Worm (Caenorhabditis elegans): Measurements from ENCODE around the gene R13D11.4.

Gene R13D11.4

ce11 chrV:849042-849441 lies 38.4 kb downstream of the R13D11.4 start:
- TF ChIP-seq nhr-85 (tag) = peak; percentile 52
- no peak for TF ChIP-seq sup-37 (GFP tag; optimal IDR thresholded peaks at IDR 0.05)
- no peak for TF ChIP-seq efl-1 (optimal IDR thresholded peaks at IDR 0.05)
- TF ChIP-seq efl-1 (GFP tag; optimal IDR thresholded peaks at IDR 0.05 in 1 of 2) = peak in 1 of 2 experiments; percentile 56

DNA sequence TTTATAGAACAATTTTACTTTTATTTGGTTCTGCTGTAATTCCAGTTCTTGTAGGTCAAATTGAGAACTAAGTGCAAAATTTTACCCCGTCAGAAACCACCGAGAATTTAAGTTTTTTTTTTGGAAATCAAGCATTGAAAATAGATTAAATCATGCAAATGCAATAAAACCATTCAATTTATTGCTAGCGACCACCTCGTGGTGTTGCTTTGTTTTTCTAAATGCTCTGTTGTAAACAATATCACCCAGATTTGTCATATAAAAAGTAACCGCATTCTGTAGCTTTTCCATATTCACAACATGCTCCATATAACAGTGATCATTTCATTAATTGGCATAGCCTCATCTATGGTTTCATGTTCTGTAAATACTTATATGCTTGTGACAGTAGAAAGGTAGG lies 38.9 kb downstream of the R13D11.4 start, which contains the start of gene srbc-12:
TSS of gene srbc-12 (plus strand) at position 301 of the 400 bp plus-strand sequence.
- no peak for TF ChIP-seq mef-2 (tag; optimal IDR thresholded peaks at IDR 0.05)
- no peak for TF ChIP-seq nhr-11 (tag; optimal IDR thresholded peaks at IDR 0.05)

ce11 chrV:852184-852583 lies 41.6 kb downstream of the R13D11.4 start, which contains the start of gene K09C6.3:
Gene K09C6.3, plus strand, starts transcription at chrV:852484.
- TF ChIP-seq zip-4 (GFP tag; optimal IDR thresholded peaks at IDR 0.05) = no peak
- TF ChIP-seq ets-5 (GFP tag; IDR thresholded peaks at IDR 0.05) = no peak

DNA sequence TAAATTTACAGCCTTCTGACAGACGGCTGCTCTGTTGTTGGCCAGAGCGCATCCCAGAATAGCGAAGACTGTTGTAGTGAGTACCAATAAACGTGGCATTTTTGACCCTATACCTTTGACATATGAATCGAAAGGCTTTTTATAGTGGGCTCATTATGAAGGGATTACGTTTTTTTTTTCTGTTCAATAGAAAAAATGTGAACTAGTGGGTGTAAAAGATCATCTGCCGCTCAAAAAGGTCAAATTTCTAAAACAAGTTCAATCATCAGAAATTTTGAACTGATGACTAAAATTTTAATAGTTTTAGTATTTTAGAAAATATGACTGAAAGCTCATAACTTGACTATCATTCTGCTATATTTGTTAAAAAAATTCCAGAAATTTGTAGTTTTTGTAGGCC lies 44.4 kb downstream of the R13D11.4 start, which contains the start of gene K09C6.9:
TSS of gene K09C6.9 (minus strand) at position 101 of the 400 bp plus-strand sequence.
- TF ChIP-seq ceh-63 (GFP tag; optimal IDR thresholded peaks at IDR 0.05) (no peak), ceh-82 (tag; optimal IDR thresholded peaks at IDR 0.05) (no peak), elt-3 (tag; optimal IDR thresholded peaks at IDR 0.05) (no peak), unc-62 (GFP tag; optimal IDR thresholded peaks at IDR 0.05) (no peak), C34B4.2 (tag; optimal IDR thresholded peaks at IDR 0.05) (no peak)

ce11 chrV:856549-856948 lies 45.9 kb downstream of the R13D11.4 start, which contains the start of gene K09C6.2:
Gene K09C6.2, plus strand, starts transcription at chrV:856849.
- TF ChIP-seq ama-1 (optimal IDR thresholded peaks at IDR 0.05) = no peak
- TF ChIP-seq ets-5 (GFP tag; IDR thresholded peaks at IDR 0.05) = no peak
- TF ChIP-seq dpl-1 (GFP tag; optimal IDR thresholded peaks at IDR 0.05) = no peak
- TF ChIP-seq nhr-11 (tag; optimal IDR thresholded peaks at IDR 0.05) = no peak
- TF ChIP-seq elt-2 (tag; optimal IDR thresholded peaks at IDR 0.05) = no peak
- TF ChIP-seq pax-3 (tag; optimal IDR thresholded peaks at IDR 0.05) = no peak
- TF ChIP-seq egl-13 (tag; optimal IDR thresholded peaks at IDR 0.05) = no peak
- TF ChIP-seq unc-30 (tag; optimal IDR thresholded peaks at IDR 0.05) = no peak
- no peak for TF ChIP-seq sup-37 (GFP tag; optimal IDR thresholded peaks at IDR 0.05)
- TF ChIP-seq tbx-2 (tag; optimal IDR thresholded peaks at IDR 0.05) = no peak
- no peak for TF ChIP-seq ceh-82 (tag; optimal IDR thresholded peaks at IDR 0.05)
- no peak for TF ChIP-seq mdl-1 (tag; optimal IDR thresholded peaks at IDR 0.05)
- no peak for TF ChIP-seq irx-1 (tag; optimal IDR thresholded peaks at IDR 0.05)

- TF ChIP-seq C16A3.4 (tag; optimal IDR thresholded peaks at IDR 0.05) (no peak), fos-1 (tag; optimal IDR thresholded peaks at IDR 0.05) (no peak), snpc-4 (tag; optimal IDR thresholded peaks at IDR 0.05) (peak; percentile 91), unc-98 (GFP tag; IDR thresholded peaks at IDR 0.05) (no peak), unc-62 (GFP tag; optimal IDR thresholded peaks at IDR 0.05) (no peak), tbx-2 (tag; optimal IDR thresholded peaks at IDR 0.05) (no peak)
Observed at ce11 chrV:858841-859456, 48.3 kb downstream of the R13D11.4 start.
